Fruit fly (Drosophila melanogaster): ENCODE measurements around the gene Eip78C.

Eip78C gene

dm6 chr3L:21216697-21217291 is 9.6 kb upstream of the Eip78C start, which contains the start of the genes Trmt112 and Ilk (continued):
- TF ChIP-seq B-H1 (GFP tag; IDR thresholded peaks at IDR 0.05) (no peak), danr (GFP tag; IDR thresholded peaks at IDR 0.05) (no peak), ab (GFP tag; optimal IDR thresholded peaks at IDR 0.05) (no peak), CG9215 (GFP tag; IDR thresholded peaks at IDR 0.05) (no peak), Eip74EF (GFP tag; optimal IDR thresholded peaks at IDR 0.05) (no peak), vfl (GFP tag; optimal IDR thresholded peaks at IDR 0.05) (no peak), CG32767 (GFP tag; IDR thresholded peaks at IDR 0.05) (no peak), CoRest (tag; optimal IDR thresholded peaks at IDR 0.05) (peak; percentile 9), CG10321 (GFP tag; IDR thresholded peaks at IDR 0.05) (no peak), CG11695 (GFP tag; IDR thresholded peaks at IDR 0.05) (no peak), chinmo (GFP tag; IDR thresholded peaks at IDR 0.05; ENCODE audit: partially characterized antibody) (peak; percentile 90; the same call in 3 of the 4 replicates), CG11247 (GFP tag; IDR thresholded peaks at IDR 0.05) (no peak), CG12155 (GFP tag; optimal IDR thresholded peaks at IDR 0.05) (no peak), pum (GFP tag; optimal IDR thresholded peaks at IDR 0.05) (no peak), CG8478 (optimal IDR thresholded peaks at IDR 0.05) (no peak), YL-1 (GFP tag; optimal IDR thresholded peaks at IDR 0.05) (peak; percentile 91), CG1233 (GFP tag; optimal IDR thresholded peaks at IDR 0.05) (no peak), CG14441 (GFP tag; IDR thresholded peaks at IDR 0.05) (no peak), H15 (GFP tag; IDR thresholded peaks at IDR 0.05) (no peak), CG34224 (GFP tag; IDR thresholded peaks at IDR 0.05; ENCODE audit: partially characterized antibody) (peak; percentile 77), Optix (GFP tag; IDR thresholded peaks at IDR 0.05) (no peak), HmgD (GFP tag; optimal IDR thresholded peaks at IDR 0.05) (peak; percentile 10), Drgx (GFP tag; IDR thresholded peaks at IDR 0.05) (no peak), CG17359 (tag; optimal IDR thresholded peaks at IDR 0.05) (no peak), nom (GFP tag; optimal IDR thresholded peaks at IDR 0.05) (no peak), wor (GFP tag; IDR thresholded peaks at IDR 0.05) (no peak), kah (GFP tag; optimal IDR thresholded peaks at IDR 0.05) (peak; percentile 2), CG8924 (tag; optimal IDR thresholded peaks at IDR 0.05) (no peak), luna (GFP tag; optimal IDR thresholded peaks at IDR 0.05) (no peak), fd96Cb (tag; optimal IDR thresholded peaks at IDR 0.05) (no peak), ato (GFP tag; IDR thresholded peaks at IDR 0.05; ENCODE audit: partially characterized antibody) (peak; percentile 85), Hr78 (GFP tag; optimal IDR thresholded peaks at IDR 0.05) (no peak), CG11696 (GFP tag; IDR thresholded peaks at IDR 0.05) (no peak), eyg (GFP tag; optimal IDR thresholded peaks at IDR 0.05) (no peak), Camta (GFP tag; optimal IDR thresholded peaks at IDR 0.05) (no peak), maf-S (GFP tag; optimal IDR thresholded peaks at IDR 0.05) (no peak), H2.0 (GFP tag; IDR thresholded peaks at IDR 0.05) (no peak), sr (GFP tag; IDR thresholded peaks at IDR 0.05) (no peak), CG10147 (GFP tag; optimal IDR thresholded peaks at IDR 0.05) (no peak), al (GFP tag; IDR thresholded peaks at IDR 0.05) (no peak), CG12391 (tag; optimal IDR thresholded peaks at IDR 0.05) (no peak), Opbp (GFP tag; IDR thresholded peaks at IDR 0.05; ENCODE audit: partially characterized antibody) (peak; percentile 92), Deaf1 (tag; optimal IDR thresholded peaks at IDR 0.05) (no peak), CG2875 (GFP tag; optimal IDR thresholded peaks at IDR 0.05) (no peak), wdn (GFP tag; IDR thresholded peaks at IDR 0.05) (no peak), CG11398 (GFP tag; optimal IDR thresholded peaks at IDR 0.05) (no peak), h (optimal IDR thresholded peaks at IDR 0.05) (no peak), PHDP (tag; optimal IDR thresholded peaks at IDR 0.05) (no peak), tna (GFP tag; IDR thresholded peaks at IDR 0.05; ENCODE audit: partially characterized antibody) (peak; percentile 87), Rfx (GFP tag; IDR thresholded peaks at IDR 0.05) (peak; percentile 42; the same call in 1 of the 2 replicates), CG7357 (GFP tag; IDR thresholded peaks at IDR 0.05) (peak; percentile 65), zfh1 (GFP tag; IDR thresholded peaks at IDR 0.05) (no peak)

Measured in whole organism, embryonic.